Worm (Caenorhabditis elegans): Measurements from ENCODE around the gene sra-9.

Gene sra-9

ce11 chrII:9532011-9532410, at the start of gene sra-9:
Gene sra-9 (plus strand): TSS chrII:9532311.
- no peak for TF ChIP-seq W03F9.2 (tag; optimal IDR thresholded peaks at IDR 0.05)
- no peak for TF ChIP-seq him-1 (tag; optimal IDR thresholded peaks at IDR 0.05)
- no peak for TF ChIP-seq dao-5 (tag; optimal IDR thresholded peaks at IDR 0.05)

- TF ChIP-seq dao-5 (tag; optimal IDR thresholded peaks at IDR 0.05) (no peak), W03F9.2 (tag; optimal IDR thresholded peaks at IDR 0.05) (no peak), him-1 (tag; optimal IDR thresholded peaks at IDR 0.05) (no peak)
Measured at ce11 chrII:9482529-9482928, 49.6 kb upstream of the sra-9 start.

ce11 chrII:9483342-9483741, 48.8 kb upstream of the sra-9 start:
- no peak for TF ChIP-seq dao-5 (tag; optimal IDR thresholded peaks at IDR 0.05)
- TF ChIP-seq W03F9.2 (tag; optimal IDR thresholded peaks at IDR 0.05): no peak

DNA sequence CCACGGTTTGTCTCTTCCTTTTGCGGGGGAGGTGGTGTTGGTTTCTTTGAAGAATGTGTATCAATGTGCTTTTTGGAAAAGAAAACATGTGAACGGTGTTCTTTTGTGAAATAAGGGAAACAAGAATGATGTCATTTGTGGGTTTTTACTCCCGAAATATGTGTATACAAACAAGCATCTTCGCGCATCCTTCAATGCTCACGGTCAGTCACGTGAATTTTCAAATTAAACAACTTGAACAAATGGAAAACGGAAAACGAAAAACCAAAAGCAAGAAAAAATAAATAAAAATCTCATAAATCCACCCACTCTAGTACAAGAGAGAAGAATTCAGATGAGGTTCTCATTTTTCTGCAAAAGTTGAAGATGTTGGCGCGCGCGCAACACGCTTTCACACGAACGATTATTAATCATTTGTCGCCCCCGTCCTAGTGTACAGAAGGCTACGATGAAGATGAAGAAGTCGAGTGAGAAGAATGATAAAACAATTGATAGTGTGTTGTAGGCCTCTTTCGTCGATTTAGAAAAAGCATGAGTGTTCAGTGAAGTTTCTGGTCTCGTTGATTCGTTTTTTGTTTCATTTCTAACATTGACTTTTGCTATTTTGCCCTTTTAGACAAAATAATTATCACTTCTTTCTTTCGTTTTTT, 46.9 kb upstream of the sra-9 start:
- TF ChIP-seq him-1 (tag; optimal IDR thresholded peaks at IDR 0.05) (no peak), W03F9.2 (tag; optimal IDR thresholded peaks at IDR 0.05) (no peak), dao-5 (tag; optimal IDR thresholded peaks at IDR 0.05) (no peak)

- TF ChIP-seq W03F9.2 (tag; optimal IDR thresholded peaks at IDR 0.05): peak; percentile 31
- no peak for TF ChIP-seq dao-5 (tag; optimal IDR thresholded peaks at IDR 0.05)
Measured at ce11 chrII:9487337-9487950, 44.7 kb upstream of the sra-9 start, which contains the start of gene T19H5.4. Gene T19H5.4 (minus strand): TSS chrII:9487387.

DNA sequence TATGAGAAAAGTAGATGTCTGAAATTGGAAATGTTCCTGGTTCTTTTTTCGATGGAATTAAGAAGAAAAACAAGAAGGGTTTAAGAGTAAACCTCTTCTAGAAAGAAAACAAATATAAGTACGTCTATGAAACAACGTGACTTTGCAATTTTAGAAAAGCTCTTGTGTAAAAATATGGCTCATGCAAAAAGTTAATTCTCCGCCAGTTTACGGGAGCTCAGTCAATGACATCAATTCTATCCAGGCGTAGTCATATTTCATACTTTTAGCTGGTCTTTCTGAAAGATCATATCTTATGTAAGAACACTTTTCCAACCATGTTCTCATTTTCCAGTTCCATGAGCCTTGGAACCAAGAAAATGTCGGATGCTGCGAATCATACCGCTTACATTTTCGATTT, 42.2 kb upstream of the sra-9 start:
- TF ChIP-seq him-1 (tag; optimal IDR thresholded peaks at IDR 0.05): no peak
- TF ChIP-seq W03F9.2 (tag; optimal IDR thresholded peaks at IDR 0.05): no peak
- TF ChIP-seq dao-5 (tag; optimal IDR thresholded peaks at IDR 0.05): no peak

DNA sequence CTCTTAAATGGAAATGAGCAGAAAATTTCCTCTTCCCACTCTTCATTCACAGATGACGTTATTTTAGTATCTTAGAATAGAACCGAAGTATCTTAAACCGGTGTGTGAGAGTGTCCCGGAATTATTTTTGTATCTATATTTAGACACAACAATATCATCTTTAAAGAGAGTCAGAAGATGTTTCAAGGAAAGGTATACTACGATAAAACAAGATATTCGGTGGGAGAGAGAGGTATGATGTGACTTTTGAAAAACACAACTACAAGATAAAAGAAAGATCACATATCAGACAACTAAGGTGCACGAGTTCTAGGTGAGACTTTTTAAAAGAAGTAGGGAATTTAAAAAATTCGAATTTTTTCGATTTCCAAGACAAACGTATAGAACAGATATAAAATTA, 41.5 kb upstream of the sra-9 start:
- TF ChIP-seq dao-5 (tag; optimal IDR thresholded peaks at IDR 0.05) (no peak), W03F9.2 (tag; optimal IDR thresholded peaks at IDR 0.05) (no peak), him-1 (tag; optimal IDR thresholded peaks at IDR 0.05) (no peak)

- TF ChIP-seq dao-5 (tag; optimal IDR thresholded peaks at IDR 0.05) (no peak), him-1 (tag; optimal IDR thresholded peaks at IDR 0.05) (no peak), W03F9.2 (tag; optimal IDR thresholded peaks at IDR 0.05) (no peak)
Measured at ce11 chrII:9491045-9491444, 41.1 kb upstream of the sra-9 start.

ce11 chrII:9493242-9494058, 38.7 kb upstream of the sra-9 start:
- TF ChIP-seq dao-5 (tag; optimal IDR thresholded peaks at IDR 0.05): no peak
- TF ChIP-seq him-1 (tag; optimal IDR thresholded peaks at IDR 0.05): no peak
- no peak for TF ChIP-seq W03F9.2 (tag; optimal IDR thresholded peaks at IDR 0.05)

ce11 chrII:9497309-9497708, 34.8 kb upstream of the sra-9 start:
- TF ChIP-seq dao-5 (tag; optimal IDR thresholded peaks at IDR 0.05) (no peak), W03F9.2 (tag; optimal IDR thresholded peaks at IDR 0.05) (no peak), him-1 (tag; optimal IDR thresholded peaks at IDR 0.05) (no peak)

ce11 chrII:9498589-9498988, 33.5 kb upstream of the sra-9 start:
- TF ChIP-seq him-1 (tag; optimal IDR thresholded peaks at IDR 0.05) (no peak), dao-5 (tag; optimal IDR thresholded peaks at IDR 0.05) (no peak), W03F9.2 (tag; optimal IDR thresholded peaks at IDR 0.05) (no peak)

DNA sequence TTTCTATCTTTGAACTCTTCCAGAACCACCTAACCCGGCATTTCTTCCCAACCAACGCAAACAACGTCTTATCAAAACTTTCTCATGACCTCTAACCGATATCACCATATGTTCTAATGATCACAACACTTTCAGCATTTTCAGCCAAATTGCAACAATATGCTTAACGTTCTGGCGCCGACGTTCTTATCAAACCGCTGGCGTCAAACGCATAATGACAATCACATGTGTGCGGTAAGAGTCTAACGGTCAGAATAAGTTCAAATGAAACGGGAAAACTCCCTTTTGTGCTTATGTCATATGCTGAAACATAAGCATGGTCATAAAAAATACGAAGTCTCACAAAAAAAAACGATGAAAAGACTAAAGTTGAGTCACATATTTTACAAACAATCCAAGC, 31.2 kb upstream of the sra-9 start:
- TF ChIP-seq dao-5 (tag; optimal IDR thresholded peaks at IDR 0.05) (no peak), W03F9.2 (tag; optimal IDR thresholded peaks at IDR 0.05) (no peak), him-1 (tag; optimal IDR thresholded peaks at IDR 0.05) (no peak)

- TF ChIP-seq W03F9.2 (tag; optimal IDR thresholded peaks at IDR 0.05) (no peak), him-1 (tag; optimal IDR thresholded peaks at IDR 0.05) (no peak), dao-5 (tag; optimal IDR thresholded peaks at IDR 0.05) (no peak)
Measured at ce11 chrII:9501955-9502354, 30.2 kb upstream of the sra-9 start.

ce11 chrII:9507181-9507580, 24.9 kb upstream of the sra-9 start, which contains the start of gene gcy-3:
Gene gcy-3 (minus strand): TSS chrII:9507281.
- TF ChIP-seq W03F9.2 (tag; optimal IDR thresholded peaks at IDR 0.05) (no peak), him-1 (tag; optimal IDR thresholded peaks at IDR 0.05) (no peak), dao-5 (tag; optimal IDR thresholded peaks at IDR 0.05) (no peak)
